Fruit fly (Drosophila melanogaster): ENCODE data around the gene Ets96B.

The Ets96B gene

DNA sequence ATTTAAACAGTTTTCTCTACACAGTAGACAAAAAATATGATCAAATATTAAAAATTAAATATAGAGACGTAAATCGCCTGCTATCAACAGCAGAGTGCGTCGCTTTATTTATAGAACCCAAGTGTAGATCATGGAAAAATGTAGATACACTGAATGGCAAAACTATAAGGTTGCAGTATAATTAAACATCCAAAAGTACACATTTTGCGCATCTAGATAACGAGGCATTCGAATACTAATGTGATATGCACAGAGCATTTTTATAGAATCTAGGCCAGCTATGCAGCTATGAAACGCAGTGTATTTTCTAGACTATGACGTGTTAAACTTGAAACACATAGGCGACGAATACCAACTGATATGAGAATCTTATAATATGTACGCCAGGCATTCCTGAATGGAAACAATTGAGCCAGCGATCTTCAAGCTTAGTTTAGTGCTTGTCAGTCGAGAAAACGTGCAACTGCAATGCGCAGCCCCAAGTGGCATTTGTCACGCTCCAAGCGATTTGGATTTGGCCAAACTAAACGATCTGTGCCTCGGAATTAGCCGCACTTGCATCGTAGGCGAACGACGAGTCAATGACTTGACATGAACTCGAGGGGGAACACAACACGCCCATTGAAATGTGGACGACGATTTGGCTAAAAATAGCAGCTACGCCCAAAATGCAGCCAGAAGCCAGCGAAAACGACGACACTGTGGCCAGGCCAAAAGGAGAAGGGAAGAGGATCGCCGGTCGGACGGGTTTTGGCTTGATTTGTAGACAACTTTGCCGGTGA lies 23.2 kb downstream of the Ets96B start (continued):
- TF ChIP-seq CG17361 (GFP tag; IDR thresholded peaks at IDR 0.05) (peak; percentile 85), luna (GFP tag; optimal IDR thresholded peaks at IDR 0.05) (peak; percentile 69), Jarid2 (GFP tag; optimal IDR thresholded peaks at IDR 0.05) (peak; percentile 75), CG10267 (tag; optimal IDR thresholded peaks at IDR 0.05) (peak; percentile 63), Atf3 (GFP tag; optimal IDR thresholded peaks at IDR 0.05) (peak; percentile 76), CHES-1-like (GFP tag; optimal IDR thresholded peaks at IDR 0.05) (peak; percentile 82), yki (optimal IDR thresholded peaks at IDR 0.05) (no peak), CG12219 (GFP tag; optimal IDR thresholded peaks at IDR 0.05) (peak; percentile 92), stc (GFP tag; IDR thresholded peaks at IDR 0.05) (peak; percentile 85), p53 (GFP tag; optimal IDR thresholded peaks at IDR 0.05) (no peak), ro (GFP tag; IDR thresholded peaks at IDR 0.05) (peak; percentile 50; the same call in 1 of the 2 replicates), pan (optimal IDR thresholded peaks at IDR 0.05) (no peak), pan (GFP tag; optimal IDR thresholded peaks at IDR 0.05 in 1 of 2, IDR thresholded peaks at IDR 0.05 in 1 of 2) (peak in 1 of 2 experiments; percentile 93), CG5953 (GFP tag; IDR thresholded peaks at IDR 0.05) (peak; percentile 91), CG5245 (GFP tag; optimal IDR thresholded peaks at IDR 0.05) (peak; percentile 87), jumu (GFP tag; optimal IDR thresholded peaks at IDR 0.05) (peak; percentile 77), croc (GFP tag; conservative IDR thresholded peaks at IDR 0.05) (peak; percentile 58; the same call in 2 of the 3 replicates), CG1603 (tag; optimal IDR thresholded peaks at IDR 0.05) (peak; percentile 91), tna (GFP tag; IDR thresholded peaks at IDR 0.05; ENCODE audit: partially characterized antibody) (no peak), Hsf (GFP tag; optimal IDR thresholded peaks at IDR 0.05) (peak; percentile 88), CG2889 (GFP tag; IDR thresholded peaks at IDR 0.05) (peak; percentile 78; the same call in 2 of the 3 replicates), CG4328 (GFP tag; optimal IDR thresholded peaks at IDR 0.05) (peak; percentile 69), MESR4 (GFP tag; optimal IDR thresholded peaks at IDR 0.05) (peak; percentile 44), nom (GFP tag; optimal IDR thresholded peaks at IDR 0.05) (peak; percentile 19), bigmax (GFP tag; optimal IDR thresholded peaks at IDR 0.05) (peak; percentile 17), insv (GFP tag; optimal IDR thresholded peaks at IDR 0.05) (no peak), NFAT (GFP tag; IDR thresholded peaks at IDR 0.05) (peak; percentile 90), ken (GFP tag; IDR thresholded peaks at IDR 0.05) (peak; percentile 89), GATAe (GFP tag; conservative IDR thresholded peaks at IDR 0.05) (peak; percentile 41; the same call in 1 of the 2 replicates), CG30020 (tag; optimal IDR thresholded peaks at IDR 0.05) (peak; percentile 41), Spps (tag; optimal IDR thresholded peaks at IDR 0.05) (peak; percentile 47), CG15073 (GFP tag; optimal IDR thresholded peaks at IDR 0.05) (peak; percentile 17), ab (GFP tag; optimal IDR thresholded peaks at IDR 0.05) (peak; percentile 78), CG10565 (GFP tag; optimal IDR thresholded peaks at IDR 0.05) (peak; percentile 44), CG10543 (GFP tag; optimal IDR thresholded peaks at IDR 0.05) (peak; percentile 69), eyg (GFP tag; optimal IDR thresholded peaks at IDR 0.05) (peak; percentile 64), disco-r (GFP tag; optimal IDR thresholded peaks at IDR 0.05) (peak; percentile 54), esg (GFP tag; conservative IDR thresholded peaks at IDR 0.05) (peak; percentile 88), CG16813 (GFP tag; IDR thresholded peaks at IDR 0.05; ENCODE audit: partially characterized antibody) (no peak), Kr (GFP tag; optimal IDR thresholded peaks at IDR 0.05) (no peak), dan (GFP tag; IDR thresholded peaks at IDR 0.05) (peak; percentile 6; the same call in 1 of the 2 replicates), emc (GFP tag; optimal IDR thresholded peaks at IDR 0.05) (peak; percentile 83), CG10462 (GFP tag; optimal IDR thresholded peaks at IDR 0.05) (peak; percentile 69), dmrt99B (tag; optimal IDR thresholded peaks at IDR 0.05) (no peak), tx (GFP tag; optimal IDR thresholded peaks at IDR 0.05) (peak; percentile 88), Dip3 (GFP tag; optimal IDR thresholded peaks at IDR 0.05) (peak; percentile 93), CG34422 (GFP tag; IDR thresholded peaks at IDR 0.05) (peak; percentile 91), CG4360 (GFP tag; IDR thresholded peaks at IDR 0.05) (peak; percentile 49; the same call in 1 of the 2 replicates), MTF-1 (GFP tag; optimal IDR thresholded peaks at IDR 0.05; ENCODE audit: borderline replicate concordance) (peak; percentile 78), en (GFP tag; optimal IDR thresholded peaks at IDR 0.05) (peak; percentile 63)
